Worm (Caenorhabditis elegans) whole organism, late embryonic: ENCODE data around the gene F52D10.2.

Source experiments
- K09A11.1 ChIP-seq: sonication (generic microtip); optimal IDR thresholded peaks from 2 replicates; lab custom pipeline; 2017; ENCODE audit warnings: antibody characterized with exemption, mild to moderate bottlenecking, missing genetic modification characterization, missing compliant biosample characterization; ENCODE audit not compliant: insufficient read depth
- ahr-1 ChIP-seq: sonication (generic microtip); optimal IDR thresholded peaks from 2 replicates; lab custom pipeline; 2016; ENCODE audit warnings: missing genetic modification characterization, missing compliant biosample characterization
- ama-1 ChIP-seq: fragments of 150-350 bp; optimal IDR thresholded peaks from 2 replicates; lab custom pipeline; 2014
- ceh-18 ChIP-seq: sonication (generic microtip); optimal IDR thresholded peaks from 2 replicates; lab custom pipeline; 2016; ENCODE audit warnings: missing genetic modification characterization, missing compliant biosample characterization
- ceh-2 ChIP-seq: sonication (generic microtip); optimal IDR thresholded peaks from 2 replicates; lab custom pipeline; 2016; ENCODE audit warnings: missing genotype, missing genetic modification characterization, missing compliant biosample characterization
- ceh-22 ChIP-seq: sonication (generic microtip); optimal IDR thresholded peaks from 2 replicates; lab custom pipeline; 2017; ENCODE audit warnings: missing biosample characterization, missing genetic modification characterization
- ceh-31 ChIP-seq: sonication (generic microtip); optimal IDR thresholded peaks from 2 replicates; lab custom pipeline; 2016; ENCODE audit warnings: missing genetic modification characterization, missing compliant biosample characterization
- ceh-34 ChIP-seq: sonication (generic microtip); optimal IDR thresholded peaks from 2 replicates; lab custom pipeline; 2016; ENCODE audit warnings: mild to moderate bottlenecking, missing genetic modification characterization, missing compliant biosample characterization
- ceh-45 ChIP-seq: fragments of 200-800 bp; sonication (Bioruptor generic); IDR thresholded peaks from 2 replicates; pipeline ENCODE4 v1.3.6; 2022; ENCODE audit warnings: missing genetic modification reagents, missing genetic modification characterization, missing compliant biosample characterization
- ceh-48 ChIP-seq: sonication (generic microtip); optimal IDR thresholded peaks from 2 replicates; lab custom pipeline; 2016; ENCODE audit warnings: missing genetic modification characterization, inconsistent platforms, missing compliant biosample characterization
- ceh-6 ChIP-seq: fragments of 200-800 bp; sonication (Bioruptor generic); optimal IDR thresholded peaks from 2 replicates; lab custom pipeline; 2018; ENCODE audit warnings: mild to moderate bottlenecking, missing genetic modification characterization, missing compliant biosample characterization
- ceh-9 ChIP-seq: sonication (generic microtip); optimal IDR thresholded peaks from 2 replicates; lab custom pipeline; 2016; ENCODE audit warnings: mild to moderate bottlenecking, missing genetic modification characterization, inconsistent platforms, missing compliant biosample characterization
- che-1 ChIP-seq: sonication (generic microtip); optimal IDR thresholded peaks from 2 replicates; lab custom pipeline; 2016; ENCODE audit warnings: mild to moderate bottlenecking, missing genetic modification characterization, missing compliant biosample characterization
- dmd-4 ChIP-seq: sonication (generic microtip); optimal IDR thresholded peaks from 2 replicates; lab custom pipeline; 2016; ENCODE audit warnings: borderline replicate concordance, missing genetic modification characterization, missing compliant biosample characterization
- elt-2 ChIP-seq: sonication (generic microtip); optimal IDR thresholded peaks from 2 replicates; lab custom pipeline; 2016; ENCODE audit warnings: missing genetic modification reagents, missing genetic modification characterization, missing compliant biosample characterization
- elt-4 ChIP-seq: sonication (generic microtip); optimal IDR thresholded peaks from 2 replicates; lab custom pipeline; 2016; ENCODE audit warnings: missing genetic modification characterization, missing compliant biosample characterization
- ets-4 ChIP-seq: sonication (generic microtip); optimal IDR thresholded peaks from 2 replicates; lab custom pipeline; 2016; ENCODE audit warnings: missing genetic modification characterization, missing compliant biosample characterization
- eyg-1 ChIP-seq: sonication (generic microtip); optimal IDR thresholded peaks from 2 replicates; lab custom pipeline; 2016; ENCODE audit warnings: missing genotype, missing genetic modification characterization, missing compliant biosample characterization
- fax-1 ChIP-seq: sonication (generic microtip); optimal IDR thresholded peaks from 2 replicates; lab custom pipeline; 2016; ENCODE audit warnings: missing genotype, missing genetic modification characterization, missing compliant biosample characterization
- hlh-30 ChIP-seq: sonication (generic microtip); optimal IDR thresholded peaks from 2 replicates; lab custom pipeline; 2017; ENCODE audit warnings: antibody characterized with exemption, missing genetic modification characterization, missing compliant biosample characterization; ENCODE audit not compliant: insufficient read depth
- hlh-8 ChIP-seq: sonication (generic microtip); optimal IDR thresholded peaks from 2 replicates; lab custom pipeline; 2016; ENCODE audit warnings: missing genotype, missing genetic modification characterization, missing compliant biosample characterization
- madf-2 ChIP-seq: sonication (generic microtip); optimal IDR thresholded peaks from 2 replicates; lab custom pipeline; 2017; ENCODE audit warnings: missing genetic modification characterization, missing compliant biosample characterization
- mec-3 ChIP-seq: sonication (generic microtip); optimal IDR thresholded peaks from 2 replicates; lab custom pipeline; 2016; ENCODE audit warnings: borderline replicate concordance, missing genetic modification characterization, missing compliant biosample characterization
- nfya-1 ChIP-seq: sonication (generic microtip); optimal IDR thresholded peaks from 2 replicates; lab custom pipeline; 2017; ENCODE audit warnings: missing genetic modification characterization, mild to moderate bottlenecking, missing compliant biosample characterization, antibody characterized with exemption, moderate library complexity
- nhr-11 ChIP-seq: fragments of 150-350 bp; optimal IDR thresholded peaks from 2 replicates; lab custom pipeline; 2014; ENCODE audit warnings: missing biosample characterization, missing genetic modification characterization
- odd-2 ChIP-seq: sonication (generic microtip); optimal IDR thresholded peaks from 2 replicates; lab custom pipeline; 2017; ENCODE audit warnings: antibody characterized with exemption, mild to moderate bottlenecking, missing genetic modification characterization, missing compliant biosample characterization
- pag-3 ChIP-seq: sonication (generic microtip); optimal IDR thresholded peaks from 2 replicates; lab custom pipeline; 2016; ENCODE audit warnings: missing compliant biosample characterization, missing genetic modification characterization, borderline replicate concordance
- pha-4 ChIP-seq: fragments of 150-350 bp; optimal IDR thresholded peaks from 2 replicates; lab custom pipeline; 2018; ENCODE audit warnings: missing biosample characterization, missing genetic modification reagents, missing genetic modification characterization
- pqm-1 ChIP-seq: sonication (generic microtip); optimal IDR thresholded peaks from 2 replicates; lab custom pipeline; 2016; ENCODE audit warnings: missing genetic modification characterization, missing compliant biosample characterization
- pros-1 ChIP-seq: fragments of 150-350 bp; optimal IDR thresholded peaks from 2 replicates; lab custom pipeline; 2014; ENCODE audit warnings: missing biosample characterization, missing genetic modification reagents, missing genetic modification characterization
- ref-2 ChIP-seq: sonication (generic microtip); optimal IDR thresholded peaks from 2 replicates; lab custom pipeline; 2016; ENCODE audit warnings: missing genetic modification characterization, missing compliant biosample characterization
- rnt-1 ChIP-seq: sonication (generic microtip); optimal IDR thresholded peaks from 2 replicates; lab custom pipeline; 2016; ENCODE audit warnings: missing genetic modification characterization, missing compliant biosample characterization
- sdc-2 ChIP-seq: sonication (generic microtip); optimal IDR thresholded peaks from 2 replicates; lab custom pipeline; 2016; ENCODE audit warnings: missing genotype, missing genetic modification characterization, missing compliant biosample characterization
- syd-9 ChIP-seq: sonication (generic microtip); optimal IDR thresholded peaks from 2 replicates; lab custom pipeline; 2016; ENCODE audit warnings: mild to moderate bottlenecking, missing genetic modification characterization, moderate library complexity, missing compliant biosample characterization
- tbx-2 ChIP-seq: sonication (generic microtip); optimal IDR thresholded peaks from 2 replicates; lab custom pipeline; 2016; ENCODE audit warnings: missing genetic modification characterization, missing compliant biosample characterization
- ttx-3 ChIP-seq: sonication (generic microtip); optimal IDR thresholded peaks from 2 replicates; lab custom pipeline; 2016; ENCODE audit warnings: missing genetic modification reagents, missing genetic modification characterization, missing compliant biosample characterization
- unc-55 ChIP-seq: sonication (generic microtip); optimal IDR thresholded peaks from 2 replicates; lab custom pipeline; 2017; ENCODE audit warnings: missing biosample characterization, missing genetic modification reagents, missing genetic modification characterization
- zip-5 ChIP-seq: sonication (generic microtip); optimal IDR thresholded peaks from 2 replicates; lab custom pipeline; 2016; ENCODE audit warnings: missing genetic modification characterization, missing compliant biosample characterization

The F52D10.2 gene

DNA sequence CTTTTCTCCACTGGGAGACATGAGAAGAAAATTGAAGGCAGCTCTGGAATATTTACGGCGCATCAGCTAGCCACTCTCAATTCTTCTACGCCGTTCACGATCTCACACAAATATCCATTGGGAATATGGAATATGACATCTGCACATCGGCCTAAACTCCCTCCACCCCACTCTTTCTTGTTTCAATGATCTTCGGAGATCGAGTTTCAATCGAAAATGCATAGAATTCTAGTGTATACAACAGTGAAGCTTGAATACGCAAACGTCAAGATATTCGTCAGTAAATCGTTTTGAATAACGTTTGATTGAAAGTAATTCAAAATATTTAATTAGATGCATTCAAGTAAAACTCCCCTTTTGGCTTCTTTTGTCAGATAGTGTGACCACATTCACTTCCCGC lies 39.7 kb downstream of the F52D10.2 start:
- TF ChIP-seq che-1 (tag; lab: Kevin White, UChicago) = no peak

ce11 chrX:11548308-11548707 lies 43.2 kb downstream of the F52D10.2 start, which contains the start of gene mig-2:
Gene mig-2, plus strand, starts transcription at chrX:11548608.
- TF ChIP-seq che-1 (tag; lab: Kevin White, UChicago) (no peak), eyg-1 (no peak), zip-5 (tag; lab: Kevin White, UChicago) (no peak), nhr-11 (tag; lab: Kevin White, UChicago) (no peak), syd-9 (tag; lab: Kevin White, UChicago) (no peak), ceh-31 (tag; lab: Kevin White, UChicago) (no peak), ahr-1 (tag; lab: Kevin White, UChicago) (no peak), elt-4 (tag; lab: Kevin White, UChicago) (no peak), pha-4 (tag; lab: Kevin White, UChicago) (no peak), hlh-30 (tag; lab: Kevin White, UChicago) (no peak), pag-3 (tag; lab: Kevin White, UChicago) (no peak), pqm-1 (tag; lab: Kevin White, UChicago) (no peak), ceh-9 (tag; lab: Kevin White, UChicago) (no peak), sdc-2 (no peak), ceh-6 (GFP tag; lab: Kevin White, UChicago) (no peak), pros-1 (tag; lab: Kevin White, UChicago) (no peak), ets-4 (no peak), ceh-45 (no peak), mec-3 (tag; lab: Kevin White, UChicago) (no peak)

ce11 chrX:11547442-11548023 lies 44.0 kb downstream of the F52D10.2 start:
- TF ChIP-seq ceh-31 (tag; lab: Kevin White, UChicago) (no peak), ttx-3 (no peak), pag-3 (tag; lab: Kevin White, UChicago) (no peak), ceh-48 (tag; lab: Kevin White, UChicago) (no peak), ama-1 (lab: Kevin White, UChicago) (no peak), K09A11.1 (tag; lab: Kevin White, UChicago) (no peak)

DNA sequence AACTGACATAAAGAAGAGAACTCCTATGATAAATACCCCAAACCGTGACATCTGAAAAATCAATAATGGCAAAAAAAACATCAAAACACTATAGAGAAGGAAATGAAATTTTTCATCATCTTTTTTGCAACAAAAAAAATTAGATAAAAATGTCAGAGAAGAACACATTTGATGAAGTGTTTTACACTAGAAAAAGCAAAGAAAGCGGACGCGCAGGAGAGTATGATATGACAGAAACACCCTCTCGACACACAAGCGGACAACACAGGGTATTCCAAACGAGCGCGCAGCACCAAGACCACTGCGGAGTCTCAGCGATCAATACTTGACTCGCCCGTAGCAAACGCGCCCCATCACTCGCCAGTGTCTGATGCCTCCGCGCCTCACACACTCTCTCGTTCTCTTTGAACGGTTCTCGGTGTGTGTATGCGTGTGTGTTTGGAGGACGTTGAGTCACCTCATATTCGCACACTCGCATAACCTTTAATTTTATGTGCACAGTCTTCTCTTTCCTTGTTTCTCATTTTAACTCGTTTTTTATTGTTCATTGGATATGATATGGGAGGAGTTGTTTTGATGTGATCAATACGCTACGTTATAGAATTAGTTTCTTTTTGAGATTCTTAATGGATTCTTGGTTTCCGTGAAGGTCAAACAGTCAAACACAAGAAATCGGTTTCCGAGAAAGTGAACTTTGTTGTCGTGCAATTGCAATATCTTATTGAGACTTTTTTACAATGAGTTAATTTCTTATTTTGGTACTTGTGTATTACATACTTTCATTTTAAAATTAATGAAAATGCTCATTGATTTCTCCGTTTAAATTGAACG lies 44.9 kb downstream of the F52D10.2 start, which contains the start of gene selt-1.1:
Gene selt-1.1 (minus strand): TSS at position 51 of the 831 bp plus-strand sequence.
- TF ChIP-seq ref-2 (tag; lab: Kevin White, UChicago) (peak; percentile 64), hlh-30 (tag; lab: Kevin White, UChicago) (peak; percentile 24), tbx-2 (tag; lab: Kevin White, UChicago) (peak; percentile 67), ceh-48 (tag; lab: Kevin White, UChicago) (peak; percentile 83), odd-2 (no peak), pqm-1 (tag; lab: Kevin White, UChicago) (no peak), nfya-1 (tag; lab: Kevin White, UChicago) (peak; percentile 57), eyg-1 (peak; percentile 2), hlh-8 (tag; lab: Kevin White, UChicago) (no peak), fax-1 (tag; lab: Kevin White, UChicago) (peak; percentile 32), pros-1 (tag; lab: Kevin White, UChicago) (no peak), unc-55 (GFP tag; lab: Kevin White, UChicago) (peak; percentile 45), ceh-2 (peak; percentile 5), ttx-3 (no peak), ceh-22 (tag; lab: Kevin White, UChicago) (peak; percentile 54), ahr-1 (tag; lab: Kevin White, UChicago) (no peak), ceh-31 (tag; lab: Kevin White, UChicago) (peak; percentile 85), elt-2 (tag; lab: Kevin White, UChicago) (peak; percentile 51), dmd-4 (tag; lab: Kevin White, UChicago) (no peak), madf-2 (tag; lab: Kevin White, UChicago) (peak; percentile 13), syd-9 (tag; lab: Kevin White, UChicago) (peak; percentile 8), zip-5 (tag; lab: Kevin White, UChicago) (no peak), rnt-1 (tag; lab: Kevin White, UChicago) (peak; percentile 43), ceh-18 (peak; percentile 13), ceh-34 (peak; percentile 49)
